Worm (Caenorhabditis elegans) whole organism, L1 larva: ENCODE data around the gene rike-1.

Experiments
- fkh-10 ChIP-seq: sonication (generic microtip); optimal IDR thresholded peaks from 2 replicates; lab custom pipeline; 2017; ENCODE audit warnings: missing biosample characterization, missing genetic modification reagents, missing genetic modification characterization
- lin-13 ChIP-seq: fragments of 150-350 bp; optimal IDR thresholded peaks from 2 replicates; lab custom pipeline; 2014; ENCODE audit warnings: missing biosample characterization, missing genetic modification reagents, missing genetic modification characterization
- lin-15B ChIP-seq: fragments of 150-350 bp; sonication (generic microtip); optimal IDR thresholded peaks from 3 replicates; lab custom pipeline; 2014; ENCODE audit warnings: missing biosample characterization, missing genetic modification characterization
- lsy-2 ChIP-seq, 2 experiments: fragments of 150-350 bp; optimal IDR thresholded peaks; 2 replicates each; lab custom pipeline; 2014; ENCODE audit warnings: missing biosample characterization in 2 of 2, missing genetic modification characterization in 2 of 2
- nhr-237 ChIP-seq: fragments of 150-350 bp; optimal IDR thresholded peaks from 2 replicates; lab custom pipeline; 2014; ENCODE audit warnings: missing biosample characterization, missing genetic modification characterization
- nhr-71 ChIP-seq: sonication (generic microtip); optimal IDR thresholded peaks from 2 replicates; lab custom pipeline; 2016; ENCODE audit warnings: mild to moderate bottlenecking, missing genetic modification characterization, moderate library complexity, missing compliant biosample characterization
- nhr-77 ChIP-seq: fragments of 150-350 bp; optimal IDR thresholded peaks from 2 replicates; lab custom pipeline; 2014; ENCODE audit warnings: missing biosample characterization, missing genetic modification characterization
- unc-130 ChIP-seq: fragments of 150-350 bp; optimal IDR thresholded peaks from 2 replicates; lab custom pipeline; 2017; ENCODE audit warnings: missing biosample characterization, missing genetic modification characterization, inconsistent platforms
- ztf-11 ChIP-seq, 2 experiments: sonication (generic microtip); optimal IDR thresholded peaks; 2 replicates each; lab custom pipeline; 2016 to 2017; ENCODE audit warnings: missing genetic modification characterization in 2 of 2, missing biosample characterization in 1 of 2, missing compliant biosample characterization in 1 of 2

DNA sequence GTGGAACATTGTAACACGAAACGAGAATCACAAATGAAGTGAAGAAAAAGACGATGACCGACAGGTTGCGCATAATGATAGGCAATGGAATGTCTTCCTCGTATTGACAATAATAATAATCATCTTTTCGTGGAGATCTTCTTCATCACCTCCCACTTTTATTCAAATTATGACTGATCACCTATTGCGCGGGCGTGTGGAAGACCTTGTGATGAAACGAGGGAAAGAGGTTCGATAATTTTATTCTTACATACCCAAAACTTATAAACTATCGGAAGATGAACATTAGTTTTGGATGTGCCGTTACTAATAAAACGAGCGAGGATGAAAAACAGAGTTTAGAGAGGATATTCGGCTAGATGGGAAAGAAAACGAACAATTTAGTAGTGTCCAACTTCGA, 22.6 kb downstream of the rike-1 start, which contains the start of gene C53A5.2:
- TF ChIP-seq nhr-77 (tag; lab: Kevin White, UChicago) (no peak), nhr-237 (tag; lab: Kevin White, UChicago) (no peak), lin-15B (no peak), ztf-11 (tag; optimal IDR thresholded peaks at IDR 0.05; lab: Kevin White, UChicago) (no peak), lin-13 (GFP tag; lab: Kevin White, UChicago) (no peak), nhr-71 (tag; lab: Kevin White, UChicago) (no peak), fkh-10 (no peak), unc-130 (tag; lab: Kevin White, UChicago) (no peak), lsy-2 (tag; optimal IDR thresholded peaks at IDR 0.05; lab: Kevin White, UChicago) (no peak)
